Worm (Caenorhabditis elegans) whole organism, L1 larva: ENCODE data around the gene cyp-14A1.

Experiments used
- ama-1 ChIP-seq: fragments of 150-350 bp; optimal IDR thresholded peaks from 2 replicates; lab custom pipeline; 2014
- dpl-1 ChIP-seq, 3 experiments: fragments of 150-350 bp in 2 of 3; sonication (generic microtip) in 1 of 3; optimal IDR thresholded peaks; 2 replicates each; lab custom pipeline; 2014 to 2017; ENCODE audit warnings: missing biosample characterization in 3 of 3, missing genetic modification characterization in 3 of 3, missing genetic modification reagents in 3 of 3
- elt-2 ChIP-seq: sonication (generic microtip); optimal IDR thresholded peaks from 2 replicates; lab custom pipeline; 2016; ENCODE audit warnings: missing genetic modification characterization, mild to moderate bottlenecking, inconsistent platforms, missing compliant biosample characterization, missing genetic modification reagents
- fos-1 ChIP-seq: fragments of 150-350 bp; optimal IDR thresholded peaks from 2 replicates; lab custom pipeline; 2014; ENCODE audit warnings: missing biosample characterization, missing genetic modification characterization
- irx-1 ChIP-seq: sonication (generic microtip); optimal IDR thresholded peaks from 2 replicates; lab custom pipeline; 2016; ENCODE audit warnings: missing genetic modification characterization, missing compliant biosample characterization
- lin-13 ChIP-seq: fragments of 150-350 bp; optimal IDR thresholded peaks from 2 replicates; lab custom pipeline; 2014; ENCODE audit warnings: missing biosample characterization, missing genetic modification reagents, missing genetic modification characterization
- mdl-1 ChIP-seq, 2 experiments: fragments of 150-350 bp; optimal IDR thresholded peaks; 2 replicates each; lab custom pipeline; 2014 to 2017; ENCODE audit warnings: missing biosample characterization in 2 of 2, missing genetic modification characterization in 2 of 2, inconsistent platforms in 1 of 2
- mep-1 ChIP-seq: fragments of 150-350 bp; optimal IDR thresholded peaks from 2 replicates; lab custom pipeline; 2014; ENCODE audit warnings: missing biosample characterization, missing genetic modification characterization
- nhr-11 ChIP-seq: fragments of 150-350 bp; optimal IDR thresholded peaks from 2 replicates; lab custom pipeline; 2014; ENCODE audit warnings: missing biosample characterization, missing genetic modification characterization
- nhr-12 ChIP-seq: sonication (generic microtip); optimal IDR thresholded peaks from 2 replicates; lab custom pipeline; 2017; ENCODE audit warnings: missing biosample characterization, missing genetic modification characterization
- nhr-77 ChIP-seq: fragments of 150-350 bp; optimal IDR thresholded peaks from 2 replicates; lab custom pipeline; 2014; ENCODE audit warnings: missing biosample characterization, missing genetic modification characterization
- skn-1 ChIP-seq: fragments of 150-350 bp; optimal IDR thresholded peaks from 2 replicates; lab custom pipeline; 2014; ENCODE audit warnings: missing biosample characterization, missing genetic modification characterization
- snpc-4 ChIP-seq: fragments of 150-350 bp; optimal IDR thresholded peaks from 2 replicates; lab custom pipeline; 2014; ENCODE audit warnings: missing biosample characterization, missing genetic modification characterization
- unc-98 ChIP-seq: fragments of 200-800 bp; sonication (Bioruptor generic); IDR thresholded peaks from 2 replicates; pipeline ENCODE4 v1.3.6; 2022; ENCODE audit warnings: missing genetic modification characterization, missing compliant biosample characterization

ce11 chrX:13286533-13286932 lies 19.4 kb upstream of the cyp-14A1 start, which contains the start of gene R04D3.2:
- no peak for TF ChIP-seq nhr-11 (tag; lab: Kevin White, UChicago)
- no peak for TF ChIP-seq mdl-1 (tag; optimal IDR thresholded peaks at IDR 0.05; lab: Kevin White, UChicago)
- no peak for TF ChIP-seq mep-1
- TF ChIP-seq unc-98 = no peak
- TF ChIP-seq snpc-4 = no peak
- no peak for TF ChIP-seq irx-1 (tag; lab: Kevin White, UChicago)
- TF ChIP-seq skn-1 (tag; lab: Kevin White, UChicago) = no peak
- TF ChIP-seq elt-2 (tag; lab: Kevin White, UChicago) = no peak
- TF ChIP-seq nhr-77 (tag; lab: Kevin White, UChicago) = no peak
- no peak for TF ChIP-seq dpl-1 (GFP tag; optimal IDR thresholded peaks at IDR 0.05; lab: Kevin White, UChicago)
- no peak for TF ChIP-seq fos-1
- TF ChIP-seq lin-13 = no peak
- no peak for TF ChIP-seq nhr-12
- no peak for TF ChIP-seq ama-1
